Fruit fly (Drosophila melanogaster) whole organism, prepupa: ENCODE measurements around the gene CG12065.

ENCODE experiments used
- CG15336 ChIP-seq: fragments of 200-800 bp; sonication (Bioruptor generic); IDR thresholded peaks from 2 replicates; pipeline ENCODE4 v1.3.6; 2022; ENCODE audit warnings: missing biosample characterization, missing genetic modification characterization
- CG6808 ChIP-seq: fragments of 200-800 bp; sonication (Bioruptor generic); optimal IDR thresholded peaks from 3 replicates; lab custom pipeline; 2017; ENCODE audit warnings: missing biosample characterization, missing genetic modification characterization, mild to moderate bottlenecking, moderate library complexity, missing genetic modification reagents
- Eip93F ChIP-seq: fragments of 200-800 bp; sonication (Bioruptor generic); optimal IDR thresholded peaks from 2 replicates; lab custom pipeline; 2016; ENCODE audit warnings: missing biosample characterization, mild to moderate bottlenecking, missing genetic modification characterization
- OdsH ChIP-seq: fragments of 200-800 bp; sonication (Bioruptor generic); optimal IDR thresholded peaks from 3 replicates; lab custom pipeline; 2016; ENCODE audit warnings: missing biosample characterization, missing genetic modification characterization

DNA sequence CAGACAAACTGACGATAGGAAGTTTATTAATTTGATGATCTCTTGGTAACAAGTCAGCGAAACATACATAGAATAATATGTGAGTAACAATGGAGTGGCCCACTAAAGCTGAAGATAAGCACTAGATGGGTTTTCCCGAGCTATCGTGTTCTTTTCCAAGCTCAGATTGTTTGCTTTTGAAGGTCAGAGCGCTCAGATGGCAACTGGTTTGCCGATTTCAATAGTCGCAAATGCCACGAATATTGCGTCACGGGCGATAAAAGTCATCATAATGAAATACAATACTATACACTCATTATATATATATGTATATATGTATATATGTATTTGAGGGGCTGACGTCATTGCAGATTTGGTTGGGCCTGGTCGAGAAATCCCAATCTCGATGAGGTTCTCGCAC is 5.8 kb downstream of the CG12065 start:
- TF ChIP-seq CG15336 (GFP tag; lab: Robert Waterston, UW) (no peak), Eip93F (no peak), OdsH (GFP tag; lab: Kevin White, UChicago) (no peak), CG6808 (no peak)
